Fruit fly (Drosophila melanogaster) whole organism, prepupa: ENCODE results near the gene Ndc1.

Experiments
- CG10669 ChIP-seq: fragments of 200-800 bp; sonication (Bioruptor generic); optimal IDR thresholded peaks from 3 replicates; lab custom pipeline; 2018; ENCODE audit warnings: missing biosample characterization, mild to moderate bottlenecking, missing genetic modification characterization, moderate library complexity
- CG9139 ChIP-seq: fragments of 200-800 bp; sonication (Bioruptor generic); optimal IDR thresholded peaks from 3 replicates; lab custom pipeline; 2017; ENCODE audit warnings: missing biosample characterization, mild to moderate bottlenecking, missing genetic modification characterization
- Hr38 ChIP-seq: sonication (Bioruptor generic); optimal IDR thresholded peaks from 2 replicates; lab custom pipeline; 2016; ENCODE audit warnings: missing biosample characterization, missing genetic modification characterization
- Hr39 ChIP-seq: fragments of 200-800 bp; sonication (Bioruptor generic); optimal IDR thresholded peaks from 2 replicates; lab custom pipeline; 2016; ENCODE audit warnings: missing biosample characterization, missing genetic modification characterization
- Met ChIP-seq: fragments of 200-800 bp; sonication (Bioruptor generic); optimal IDR thresholded peaks from 3 replicates; lab custom pipeline; 2016; ENCODE audit warnings: missing biosample characterization, missing genetic modification characterization
- Smox ChIP-seq: fragments of 200-800 bp; sonication (Bioruptor generic); optimal IDR thresholded peaks from 3 replicates; lab custom pipeline; 2016; ENCODE audit warnings: missing biosample characterization, missing genetic modification characterization
- Sox15 ChIP-seq: fragments of 200-800 bp; sonication (Bioruptor generic); optimal IDR thresholded peaks from 3 replicates; lab custom pipeline; 2016; ENCODE audit warnings: missing biosample characterization, missing genetic modification characterization
- acj6 ChIP-seq: fragments of 200-800 bp; sonication (Bioruptor generic); optimal IDR thresholded peaks from 3 replicates; lab custom pipeline; 2016; ENCODE audit warnings: missing biosample characterization, missing genetic modification characterization
- net ChIP-seq: fragments of 200-800 bp; sonication (Bioruptor generic); optimal IDR thresholded peaks from 3 replicates; lab custom pipeline; 2016; ENCODE audit warnings: missing biosample characterization, missing genetic modification characterization
- vri ChIP-seq: fragments of 200-800 bp; sonication (Bioruptor generic); optimal IDR thresholded peaks from 3 replicates; lab custom pipeline; 2016; ENCODE audit warnings: missing biosample characterization, mild to moderate bottlenecking, missing genetic modification characterization

dm6 chr3R:23962781-23963222 is 38.6 kb downstream of the Ndc1 start, which contains the start of gene CG31140:
- TF ChIP-seq Smox (GFP tag; lab: Kevin White, UChicago), result no peak
- TF ChIP-seq acj6 (GFP tag; lab: Kevin White, UChicago), result no peak
- no peak for TF ChIP-seq CG9139 (GFP tag; lab: Kevin White, UChicago)
- TF ChIP-seq vri (GFP tag; lab: Kevin White, UChicago), result no peak
- peak; percentile 46 for TF ChIP-seq net (GFP tag; lab: Kevin White, UChicago)
- no peak for TF ChIP-seq Met (GFP tag; lab: Kevin White, UChicago)
- TF ChIP-seq CG10669 (GFP tag; lab: Kevin White, UChicago), result no peak
- no peak for TF ChIP-seq Hr39
- TF ChIP-seq Sox15 (GFP tag; lab: Kevin White, UChicago), result no peak
- no peak for TF ChIP-seq Hr38
